Worm (Caenorhabditis elegans): Measurements from ENCODE around the gene C04B4.2.
"Not testable (repeated sequence)": the region's sequence is repeated elsewhere in the genome, so short reads cannot be mapped to it uniquely, and the experiment has no call there.

The C04B4.2 gene

DNA sequence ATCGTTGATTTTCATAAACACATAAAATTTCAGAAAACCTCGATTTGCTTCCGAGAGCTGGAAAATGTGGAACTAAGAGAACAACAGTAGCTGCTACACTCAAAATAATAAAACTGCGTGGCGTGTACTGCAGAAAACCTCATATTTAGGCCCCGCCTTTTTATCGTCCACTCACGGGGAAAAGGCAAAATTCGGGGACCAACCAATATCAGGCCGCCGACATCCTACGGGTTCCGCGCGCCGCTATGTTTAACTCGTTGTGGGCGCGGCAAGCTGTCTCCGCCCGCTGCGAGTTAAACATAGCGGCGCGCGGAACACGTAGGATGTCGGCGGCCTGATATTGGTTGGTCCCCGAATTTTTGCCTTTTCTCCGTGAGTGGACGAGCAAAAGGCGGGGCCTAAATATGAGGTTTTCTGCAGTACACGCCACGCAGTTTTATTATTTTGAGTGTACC lies 25.0 kb downstream of the C04B4.2 start, which contains the start of gene F17A2.16:
Gene F17A2.16, plus strand, starts transcription at position 405 of the 455 bp plus-strand sequence.
- TF ChIP-seq flh-1 (GFP tag; optimal IDR thresholded peaks at IDR 0.05); blmp-1 (tag; optimal IDR thresholded peaks at IDR 0.05); mep-1 (tag; optimal IDR thresholded peaks at IDR 0.05): not testable (repeated sequence)

DNA sequence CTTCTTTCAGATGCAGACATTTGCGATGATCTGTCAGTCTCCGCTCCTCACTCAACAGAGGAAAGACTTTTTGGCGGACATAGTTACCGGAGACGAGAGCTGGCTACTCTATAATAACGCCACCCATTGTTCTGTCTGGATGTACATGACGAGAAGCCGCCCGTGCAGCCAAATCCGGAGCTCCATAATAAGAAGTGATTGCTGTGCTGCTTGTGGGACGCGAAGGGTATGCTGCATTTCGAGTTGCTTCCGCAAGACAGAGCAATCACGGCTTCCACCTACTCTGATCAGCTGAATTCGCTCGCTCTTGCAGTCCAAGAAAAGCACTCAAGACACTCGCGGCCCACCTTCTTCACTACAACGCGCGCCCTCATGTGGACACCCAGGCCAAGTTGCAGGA lies 30.7 kb downstream of the C04B4.2 start:
- TF ChIP-seq lin-13 (tag; optimal IDR thresholded peaks at IDR 0.05) (no peak), ceh-83 (GFP tag; optimal IDR thresholded peaks at IDR 0.05) (no peak), mab-5 (tag; optimal IDR thresholded peaks at IDR 0.05) (no peak), hlh-1 (tag; optimal IDR thresholded peaks at IDR 0.05) (no peak), cnd-1 (tag; optimal IDR thresholded peaks at IDR 0.05) (no peak), unc-39 (tag; optimal IDR thresholded peaks at IDR 0.05) (no peak), mep-1 (tag; optimal IDR thresholded peaks at IDR 0.05) (no peak), zip-8 (tag; optimal IDR thresholded peaks at IDR 0.05) (no peak), flh-1 (GFP tag; optimal IDR thresholded peaks at IDR 0.05) (no peak), nhr-237 (tag; optimal IDR thresholded peaks at IDR 0.05) (no peak), nhr-12 (tag; optimal IDR thresholded peaks at IDR 0.05) (no peak), sem-2 (GFP tag; optimal IDR thresholded peaks at IDR 0.05) (no peak), ham-2 (GFP tag; optimal IDR thresholded peaks at IDR 0.05) (no peak), mls-2 (tag; optimal IDR thresholded peaks at IDR 0.05) (no peak), elt-1 (tag; optimal IDR thresholded peaks at IDR 0.05; ENCODE audit: borderline replicate concordance, insufficient read depth) (no peak), ceh-43 (GFP tag; optimal IDR thresholded peaks at IDR 0.05) (no peak), ces-1 (GFP tag; optimal IDR thresholded peaks at IDR 0.05) (no peak), unc-120 (tag; optimal IDR thresholded peaks at IDR 0.05; ENCODE audit: poor library complexity, severe bottlenecking) (no peak)

DNA sequence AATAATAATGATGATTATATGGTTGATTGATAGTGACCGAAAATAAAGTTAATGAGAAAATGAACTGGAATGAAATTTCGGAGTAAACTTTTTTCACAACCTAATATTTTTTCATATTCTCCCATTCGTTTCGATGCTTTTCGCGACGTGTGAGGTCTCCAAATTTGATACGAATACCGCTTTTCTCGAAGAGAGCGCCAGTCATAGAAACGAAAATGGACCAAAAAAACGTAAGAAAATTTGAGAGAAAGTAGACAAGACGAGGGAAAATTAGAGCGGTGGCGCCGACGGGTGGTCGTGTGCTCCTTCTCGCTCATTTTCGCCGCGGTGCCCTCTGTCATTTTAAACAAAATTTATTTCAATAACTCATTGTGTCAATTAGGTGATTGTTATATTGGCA lies 31.3 kb downstream of the C04B4.2 start:
- TF ChIP-seq lin-32 (GFP tag; optimal IDR thresholded peaks at IDR 0.05): no peak
- no peak for TF ChIP-seq ham-2 (GFP tag; optimal IDR thresholded peaks at IDR 0.05)
- TF ChIP-seq bed-3 (GFP tag; optimal IDR thresholded peaks at IDR 0.05): no peak
- no peak for TF ChIP-seq lin-13 (tag; optimal IDR thresholded peaks at IDR 0.05)
- no peak for TF ChIP-seq elt-3 (tag; optimal IDR thresholded peaks at IDR 0.05)
- TF ChIP-seq mep-1 (tag; optimal IDR thresholded peaks at IDR 0.05): no peak
- TF ChIP-seq nhr-76 (tag; optimal IDR thresholded peaks at IDR 0.05): no peak

DNA sequence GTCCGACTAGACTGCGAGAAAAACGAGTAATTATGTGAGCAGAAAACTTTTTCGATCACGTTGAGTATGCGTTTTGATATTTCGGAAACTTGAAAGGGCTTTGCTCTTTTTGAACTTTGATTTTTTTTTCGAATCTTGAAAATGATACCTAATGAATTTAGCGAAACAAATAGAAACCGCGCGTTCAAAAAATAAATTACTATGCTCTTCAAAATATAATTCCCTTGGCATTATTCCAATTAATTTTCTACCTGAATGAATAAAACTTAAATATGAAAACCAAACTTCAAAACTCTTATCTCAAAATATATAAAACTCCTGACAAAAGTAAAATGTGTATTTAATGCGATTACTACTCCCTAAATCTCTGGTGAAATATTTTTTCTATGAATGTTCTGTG lies 32.2 kb downstream of the C04B4.2 start, which contains the start of gene xtr-2:
Gene xtr-2, plus strand, starts transcription at position 301 of the 400 bp plus-strand sequence.
- TF ChIP-seq ceh-43 (GFP tag; optimal IDR thresholded peaks at IDR 0.05): no peak
- no peak for TF ChIP-seq blmp-1 (tag; optimal IDR thresholded peaks at IDR 0.05)
- TF ChIP-seq unc-39 (tag; optimal IDR thresholded peaks at IDR 0.05): no peak
- TF ChIP-seq flh-1 (GFP tag; optimal IDR thresholded peaks at IDR 0.05): no peak

DNA sequence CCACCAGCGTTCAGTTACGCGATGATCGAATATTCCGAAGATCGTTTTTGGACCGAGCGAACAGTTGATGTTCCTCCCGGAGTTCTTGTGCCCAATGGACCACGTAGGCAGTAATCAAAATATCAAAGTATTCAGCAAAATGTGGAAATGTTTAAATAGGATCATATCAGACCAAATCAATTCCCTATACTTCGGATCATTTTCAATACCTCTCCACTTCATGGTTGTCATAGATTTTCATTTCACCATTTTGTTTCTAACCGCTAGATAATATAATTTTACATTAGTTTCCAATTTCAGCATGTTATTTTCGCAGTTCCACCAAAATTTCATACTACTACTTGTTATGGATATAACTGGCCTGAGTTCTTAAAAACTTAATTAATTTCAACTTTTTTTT lies 34.5 kb downstream of the C04B4.2 start:
- no peak for TF ChIP-seq nhr-12 (tag; optimal IDR thresholded peaks at IDR 0.05)
- TF ChIP-seq nhr-28 (tag; optimal IDR thresholded peaks at IDR 0.05): no peak

DNA sequence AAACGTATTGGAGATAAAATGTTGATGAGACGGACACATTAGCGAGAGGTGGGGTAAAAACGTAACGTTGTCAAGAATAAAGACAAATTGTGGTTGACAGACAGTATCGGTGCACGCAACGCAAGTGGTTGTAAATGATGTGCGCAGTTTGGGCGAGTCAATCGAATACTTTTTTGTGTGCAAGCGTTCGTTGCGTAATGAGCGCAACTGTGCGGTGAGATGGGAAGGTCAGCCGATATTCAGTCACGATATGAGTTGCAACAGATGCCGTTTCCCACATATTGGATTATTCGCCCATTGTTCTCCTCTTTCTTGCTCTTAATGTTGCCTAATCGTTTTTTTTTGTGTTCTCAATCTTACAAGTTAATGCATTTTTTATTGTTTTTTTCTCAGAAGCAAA lies 37.7 kb downstream of the C04B4.2 start, which contains the start of gene ceh-40:
Gene ceh-40, minus strand, starts transcription at position 41 of the 400 bp plus-strand sequence.
- no peak for TF ChIP-seq blmp-1 (tag; optimal IDR thresholded peaks at IDR 0.05)
- TF ChIP-seq nhr-12 (tag; optimal IDR thresholded peaks at IDR 0.05): no peak
- TF ChIP-seq cnd-1 (tag; optimal IDR thresholded peaks at IDR 0.05): peak; percentile 36
- TF ChIP-seq ceh-43 (GFP tag; optimal IDR thresholded peaks at IDR 0.05): no peak
- no peak for TF ChIP-seq drap-1 (GFP tag; optimal IDR thresholded peaks at IDR 0.05)
- no peak for TF ChIP-seq sem-2 (GFP tag; optimal IDR thresholded peaks at IDR 0.05)
- TF ChIP-seq lsy-2 (tag; optimal IDR thresholded peaks at IDR 0.05): no peak
- TF ChIP-seq mab-5 (tag; optimal IDR thresholded peaks at IDR 0.05): no peak
- no peak for TF ChIP-seq unc-120 (tag; optimal IDR thresholded peaks at IDR 0.05; ENCODE audit: poor library complexity, severe bottlenecking)
- TF ChIP-seq unc-62 (GFP tag; optimal IDR thresholded peaks at IDR 0.05): peak; percentile 51
- peak; percentile 74 for TF ChIP-seq nhr-2 (tag; optimal IDR thresholded peaks at IDR 0.05)
- TF ChIP-seq zip-8 (tag; optimal IDR thresholded peaks at IDR 0.05): peak; percentile 50
- TF ChIP-seq tbx-8 (GFP tag; optimal IDR thresholded peaks at IDR 0.05): no peak
- TF ChIP-seq nhr-237 (tag; optimal IDR thresholded peaks at IDR 0.05): no peak
- no peak for TF ChIP-seq elt-1 (tag; optimal IDR thresholded peaks at IDR 0.05; ENCODE audit: borderline replicate concordance, insufficient read depth)
- no peak for TF ChIP-seq elt-3 (tag; optimal IDR thresholded peaks at IDR 0.05)
- no peak for TF ChIP-seq ceh-83 (GFP tag; optimal IDR thresholded peaks at IDR 0.05)
- no peak for TF ChIP-seq flh-1 (GFP tag; optimal IDR thresholded peaks at IDR 0.05)
- TF ChIP-seq ceh-39 (tag; optimal IDR thresholded peaks at IDR 0.05): peak; percentile 63

Data from whole organism, mixed stage, embryonic.